Worm (Caenorhabditis elegans): ENCODE data around the gene R107.5.

ce11 chrIII:9075539-9075938, 21.9 kb upstream of the R107.5 start, which contains the start of gene F02A9.7:
- no peak for TF ChIP-seq dao-5 (tag; optimal IDR thresholded peaks at IDR 0.05)
- TF ChIP-seq him-1 (tag; optimal IDR thresholded peaks at IDR 0.05) = no peak
- no peak for TF ChIP-seq W03F9.2 (tag; optimal IDR thresholded peaks at IDR 0.05)

Measured in whole organism, L4/young adult.